Worm (Caenorhabditis elegans): ENCODE results near the gene lron-10.

Gene lron-10

DNA sequence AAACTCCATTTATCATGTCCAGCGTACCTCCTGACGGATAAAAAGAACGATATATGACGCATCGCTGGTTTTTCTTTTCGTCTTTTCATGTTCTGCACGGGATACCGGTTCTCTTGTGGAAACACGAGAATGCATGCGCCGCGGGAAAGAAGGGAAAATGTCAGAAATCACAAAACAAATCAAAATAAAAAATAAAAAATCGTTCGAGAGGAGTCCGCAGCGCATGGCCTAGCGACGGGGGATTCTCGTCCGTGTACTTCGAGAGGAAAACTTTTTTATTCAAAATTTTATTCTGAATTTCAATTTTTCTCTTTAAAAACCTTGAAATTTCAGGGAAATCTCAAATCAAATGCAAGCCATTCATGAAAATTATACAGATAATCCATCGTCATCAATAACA, at the start of gene lron-10, which contains the start of gene hpr-9 (continued):
- TF ChIP-seq unc-130 (tag; optimal IDR thresholded peaks at IDR 0.05) (peak; percentile 52), nhr-28 (tag; optimal IDR thresholded peaks at IDR 0.05) (no peak), nhr-76 (tag; optimal IDR thresholded peaks at IDR 0.05) (no peak), egl-27 (tag; optimal IDR thresholded peaks at IDR 0.05) (no peak), nhr-20 (tag; optimal IDR thresholded peaks at IDR 0.05) (peak; percentile 91), nhr-237 (tag; optimal IDR thresholded peaks at IDR 0.05) (peak; percentile 38), lsy-2 (tag; optimal IDR thresholded peaks at IDR 0.05) (peak; percentile 83 to 86), pax-3 (tag; optimal IDR thresholded peaks at IDR 0.05) (peak; percentile 93), lin-39 (tag; optimal IDR thresholded peaks at IDR 0.05) (peak; percentile 58), aly-2 (tag; optimal IDR thresholded peaks at IDR 0.05) (peak; percentile 49), nhr-12 (tag; optimal IDR thresholded peaks at IDR 0.05) (no peak), ceh-8 (GFP tag; optimal IDR thresholded peaks at IDR 0.05) (peak; percentile 74), nhr-90 (tag; optimal IDR thresholded peaks at IDR 0.05; ENCODE audit: poor library complexity) (peak; percentile 97), lin-14 (GFP tag; optimal IDR thresholded peaks at IDR 0.05) (peak; percentile 87), zag-1 (tag; optimal IDR thresholded peaks at IDR 0.05) (no peak), fkh-4 (tag; optimal IDR thresholded peaks at IDR 0.05; ENCODE audit: borderline replicate concordance) (peak; percentile 98), dsc-1 (tag; optimal IDR thresholded peaks at IDR 0.05) (peak; percentile 89), lin-13 (GFP tag; optimal IDR thresholded peaks at IDR 0.05) (peak; percentile 77), ztf-11 (tag; optimal IDR thresholded peaks at IDR 0.05) (peak in 1 of 2 experiments; percentile 96), vab-15 (tag; optimal IDR thresholded peaks at IDR 0.05) (peak; percentile 50), tbx-2 (tag; optimal IDR thresholded peaks at IDR 0.05) (peak; percentile 93), snu-23 (GFP tag; optimal IDR thresholded peaks at IDR 0.05) (peak; percentile 94), nhr-11 (tag; optimal IDR thresholded peaks at IDR 0.05) (no peak), mdl-1 (tag; optimal IDR thresholded peaks at IDR 0.05) (peak in 1 of 2 experiments; percentile 77), hpl-2 (GFP tag; optimal IDR thresholded peaks at IDR 0.05) (peak; percentile 17), sptf-1 (tag; optimal IDR thresholded peaks at IDR 0.05) (no peak), nhr-71 (tag; optimal IDR thresholded peaks at IDR 0.05) (peak; percentile 95), mep-1 (tag; optimal IDR thresholded peaks at IDR 0.05) (peak; percentile 50), elt-2 (tag; optimal IDR thresholded peaks at IDR 0.05) (peak; percentile 70), nhr-19 (GFP tag; conservative IDR thresholded peaks at IDR 0.05) (peak; percentile 87), F16B12.6 (tag; optimal IDR thresholded peaks at IDR 0.05) (peak; percentile 45), skn-1 (tag; optimal IDR thresholded peaks at IDR 0.05) (peak; percentile 80)

DNA sequence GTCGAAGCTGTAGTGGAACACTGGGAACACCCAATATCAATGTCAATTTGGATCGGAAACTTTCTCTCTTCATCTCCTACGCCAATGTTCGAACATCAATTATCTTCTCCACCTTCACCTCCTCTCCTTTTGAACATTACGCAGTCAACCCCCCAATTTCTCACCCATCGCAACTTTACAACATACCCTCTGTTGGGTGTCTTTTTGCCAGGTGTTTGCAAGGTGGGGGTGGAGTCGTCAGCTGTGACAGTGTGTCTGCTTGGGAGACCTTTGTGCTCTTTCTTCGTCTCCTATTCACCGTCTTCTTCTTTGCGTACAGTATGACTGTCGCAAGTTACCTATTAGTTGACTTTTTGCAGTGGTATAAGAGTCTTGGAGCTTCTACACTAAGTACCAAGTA, 45.5 kb upstream of the lron-10 start:
- TF ChIP-seq nhr-84 (tag; optimal IDR thresholded peaks at IDR 0.05) (no peak), nhr-85 (tag) (peak; percentile 55)

DNA sequence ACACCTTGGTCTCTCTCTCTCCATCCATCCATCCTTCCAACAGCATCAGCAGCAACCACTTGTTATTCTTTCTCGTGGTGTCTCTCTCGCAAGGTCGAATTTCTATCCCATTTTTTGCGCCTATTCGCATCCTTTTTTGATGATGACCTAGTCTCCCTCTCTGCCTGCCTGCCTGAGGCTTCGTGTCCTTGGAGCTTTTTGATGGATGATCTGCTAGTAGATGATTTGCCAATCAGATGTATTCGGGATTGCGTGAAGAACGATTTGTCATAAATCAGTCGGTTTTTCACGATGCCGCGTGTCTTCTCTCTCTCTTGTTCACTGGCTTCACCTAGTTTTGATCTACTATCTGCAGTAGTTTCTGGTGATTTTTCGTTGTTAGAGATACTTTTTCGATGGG, 40.1 kb upstream of the lron-10 start:
- TF ChIP-seq ceh-90 (tag; optimal IDR thresholded peaks at IDR 0.05) (no peak), blmp-1 (tag; optimal IDR thresholded peaks at IDR 0.05) (peak; percentile 58), jun-1 (tag; optimal IDR thresholded peaks at IDR 0.05) (no peak), nhr-47 (tag; optimal IDR thresholded peaks at IDR 0.05) (no peak), ces-1 (GFP tag; optimal IDR thresholded peaks at IDR 0.05) (no peak), xbp-1 (tag; optimal IDR thresholded peaks at IDR 0.05) (no peak), skn-1 (tag; optimal IDR thresholded peaks at IDR 0.05) (no peak), fkh-8 (tag; optimal IDR thresholded peaks at IDR 0.05) (no peak), nhr-237 (tag; optimal IDR thresholded peaks at IDR 0.05) (no peak), zip-4 (GFP tag; optimal IDR thresholded peaks at IDR 0.05) (no peak), egl-27 (tag; optimal IDR thresholded peaks at IDR 0.05) (no peak), lin-14 (GFP tag; optimal IDR thresholded peaks at IDR 0.05) (peak; percentile 38), egl-13 (tag; optimal IDR thresholded peaks at IDR 0.05) (no peak), elt-3 (tag; optimal IDR thresholded peaks at IDR 0.05) (peak in 1 of 6 experiments; percentile 6), vab-15 (tag; optimal IDR thresholded peaks at IDR 0.05) (no peak), dsc-1 (tag; optimal IDR thresholded peaks at IDR 0.05) (no peak), unc-62 (GFP tag; optimal IDR thresholded peaks at IDR 0.05) (no peak), pax-3 (tag; optimal IDR thresholded peaks at IDR 0.05) (no peak), elt-2 (tag; optimal IDR thresholded peaks at IDR 0.05) (no peak), nhr-85 (tag) (peak; percentile 79), unc-98 (GFP tag; IDR thresholded peaks at IDR 0.05) (no peak), tbx-2 (tag; optimal IDR thresholded peaks at IDR 0.05) (no peak), swsn-7 (tag; optimal IDR thresholded peaks at IDR 0.05) (no peak)
